Fruit fly (Drosophila melanogaster) whole organism, embryonic: ENCODE results near the gene CG10587.

Source experiments
- ATbp ChIP-seq: fragments of 200-800 bp; sonication (Bioruptor generic); optimal IDR thresholded peaks from 2 replicates; lab custom pipeline; 2017; ENCODE audit warnings: missing biosample characterization, mild to moderate bottlenecking, missing genetic modification characterization, missing genetic modification reagents
- Antp ChIP-seq: fragments of 200-800 bp; sonication (Bioruptor generic); optimal IDR thresholded peaks from 3 replicates; lab custom pipeline; 2016; ENCODE audit warnings: missing biosample characterization, missing genetic modification characterization
- Atf-2 ChIP-seq: fragments of 200-800 bp; sonication (Bioruptor generic); optimal IDR thresholded peaks from 2 replicates; lab custom pipeline; 2016; ENCODE audit warnings: missing biosample characterization, missing genetic modification characterization
- Blimp-1 ChIP-seq: fragments of 200-800 bp; sonication (Bioruptor generic); optimal IDR thresholded peaks from 3 replicates; lab custom pipeline; 2018; ENCODE audit warnings: missing biosample characterization, missing genetic modification characterization, mild to moderate bottlenecking, moderate library complexity, missing genetic modification reagents
- CG10267 ChIP-seq: fragments of 200-800 bp; sonication (Bioruptor generic); optimal IDR thresholded peaks from 2 replicates; lab custom pipeline; 2018; ENCODE audit warnings: missing biosample characterization, mild to moderate bottlenecking, missing genetic modification characterization, moderate library complexity
- CG10565 ChIP-seq: fragments of 200-800 bp; sonication (Bioruptor generic); optimal IDR thresholded peaks from 3 replicates; lab custom pipeline; 2016; ENCODE audit warnings: missing biosample characterization, mild to moderate bottlenecking, missing genetic modification characterization
- CG11504 ChIP-seq: fragments of 200-800 bp; sonication (Bioruptor generic); optimal IDR thresholded peaks from 3 replicates; lab custom pipeline; 2019; ENCODE audit warnings: missing biosample characterization, mild to moderate bottlenecking, missing genetic modification characterization, moderate library complexity
- CG12942 ChIP-seq: fragments of 200-800 bp; sonication (Bioruptor generic); optimal IDR thresholded peaks from 3 replicates; lab custom pipeline; 2016; ENCODE audit warnings: missing biosample characterization, missing genetic modification characterization
- CG13894 ChIP-seq: fragments of 200-800 bp; sonication (Bioruptor generic); optimal IDR thresholded peaks from 3 replicates; lab custom pipeline; 2018; ENCODE audit warnings: missing biosample characterization, mild to moderate bottlenecking, missing genetic modification characterization, moderate library complexity
- CG14710 ChIP-seq: fragments of 200-800 bp; sonication (Bioruptor generic); optimal IDR thresholded peaks from 3 replicates; lab custom pipeline; 2019; ENCODE audit warnings: missing biosample characterization, mild to moderate bottlenecking, missing genetic modification characterization, moderate library complexity
- CG16815 ChIP-seq: fragments of 200-800 bp; sonication (Bioruptor generic); optimal IDR thresholded peaks from 3 replicates; lab custom pipeline; 2017; ENCODE audit warnings: missing biosample characterization, mild to moderate bottlenecking, missing genetic modification characterization
- CG17359 ChIP-seq: fragments of 200-800 bp; sonication (Bioruptor generic); optimal IDR thresholded peaks from 3 replicates; lab custom pipeline; 2018; ENCODE audit warnings: missing biosample characterization, mild to moderate bottlenecking, missing genetic modification characterization, moderate library complexity
- CG17385 ChIP-seq: fragments of 200-800 bp; sonication (Bioruptor generic); optimal IDR thresholded peaks from 3 replicates; lab custom pipeline; 2018; ENCODE audit warnings: missing biosample characterization, mild to moderate bottlenecking, missing genetic modification characterization
- CG17829 ChIP-seq: fragments of 200-800 bp; optimal IDR thresholded peaks from 2 replicates; lab custom pipeline; 2019; ENCODE audit warnings: missing biosample characterization, mild to moderate bottlenecking, missing genetic modification characterization, moderate library complexity
- CG2199 ChIP-seq: fragments of 200-800 bp; sonication (Bioruptor generic); IDR thresholded peaks from 3 replicates; pipeline ENCODE4 v1.3.6; 2022; ENCODE audit warnings: missing biosample characterization, missing genetic modification characterization
- CG2712 ChIP-seq: fragments of 200-800 bp; optimal IDR thresholded peaks from 3 replicates; lab custom pipeline; 2019; ENCODE audit warnings: missing biosample characterization, mild to moderate bottlenecking, missing genetic modification characterization, moderate library complexity
- CG2889 ChIP-seq: fragments of 200-800 bp; sonication (Bioruptor generic); IDR thresholded peaks from 3 replicates; pipeline ENCODE4 v1.3.6; 2022; ENCODE audit warnings: missing biosample characterization, missing genetic modification characterization
- CG30403 ChIP-seq: fragments of 200-800 bp; sonication (Bioruptor generic); optimal IDR thresholded peaks from 3 replicates; lab custom pipeline; 2016; ENCODE audit warnings: missing biosample characterization, missing genetic modification characterization
- CG30431 ChIP-seq: fragments of 200-800 bp; sonication (Bioruptor generic); optimal IDR thresholded peaks from 2 replicates; lab custom pipeline; 2017; ENCODE audit warnings: missing biosample characterization, missing genetic modification characterization
- CG3407 ChIP-seq: fragments of 200-800 bp; sonication (Bioruptor generic); optimal IDR thresholded peaks from 2 replicates; lab custom pipeline; 2018; ENCODE audit warnings: missing biosample characterization, mild to moderate bottlenecking, missing genetic modification characterization
- CG4424 ChIP-seq: fragments of 200-800 bp; sonication (Bioruptor generic); optimal IDR thresholded peaks from 3 replicates; lab custom pipeline; 2016; ENCODE audit warnings: missing biosample characterization, missing genetic modification characterization
- CG4820 ChIP-seq: fragments of 200-800 bp; sonication (Bioruptor generic); optimal IDR thresholded peaks from 3 replicates; lab custom pipeline; 2016; ENCODE audit warnings: missing biosample characterization, missing genetic modification characterization
- CG7745 ChIP-seq: fragments of 200-800 bp; sonication (Bioruptor generic); optimal IDR thresholded peaks from 2 replicates; lab custom pipeline; 2018; ENCODE audit warnings: missing biosample characterization, mild to moderate bottlenecking, missing genetic modification characterization, moderate library complexity
- CG8281 ChIP-seq: fragments of 200-800 bp; sonication (Bioruptor generic); optimal IDR thresholded peaks from 2 replicates; lab custom pipeline; 2018; ENCODE audit warnings: missing biosample characterization, mild to moderate bottlenecking, missing genetic modification characterization, moderate library complexity
- CG8359 ChIP-seq: fragments of 200-800 bp; sonication (Bioruptor generic); optimal IDR thresholded peaks from 2 replicates; lab custom pipeline; 2017; ENCODE audit warnings: missing biosample characterization, mild to moderate bottlenecking, missing genetic modification characterization, borderline replicate concordance
- CG9609 ChIP-seq: fragments of 200-800 bp; sonication (Bioruptor generic); optimal IDR thresholded peaks from 3 replicates; lab custom pipeline; 2016; ENCODE audit warnings: missing biosample characterization, missing genetic modification characterization
- D ChIP-seq, 2 experiments: fragments of 200-800 bp in 1 of 2; fragments of >200 bp in 1 of 2; sonication (Bioruptor generic) in 1 of 2; optimal IDR thresholded peaks; 2 replicates in 1 of 2; 3 replicates in 1 of 2; lab custom pipeline; 2017; ENCODE audit warnings: mild to moderate bottlenecking in 1 of 2, missing biosample characterization in 1 of 2, missing genetic modification characterization in 1 of 2, missing genetic modification reagents in 1 of 2
- D19B ChIP-seq: fragments of 200-800 bp; sonication (Bioruptor generic); optimal IDR thresholded peaks from 2 replicates; lab custom pipeline; 2017; ENCODE audit warnings: missing biosample characterization, mild to moderate bottlenecking, missing genetic modification characterization
- Deaf1 ChIP-seq: fragments of 200-800 bp; optimal IDR thresholded peaks from 3 replicates; lab custom pipeline; 2019; ENCODE audit warnings: missing biosample characterization, mild to moderate bottlenecking, missing genetic modification characterization, moderate library complexity
- Drgx ChIP-seq: fragments of 200-800 bp; sonication (Bioruptor generic); IDR thresholded peaks from 2 replicates; pipeline ENCODE4 v1.3.6; 2022; ENCODE audit warnings: missing biosample characterization, missing genetic modification characterization
- Hey ChIP-seq: fragments of 200-800 bp; sonication (Bioruptor generic); optimal IDR thresholded peaks from 3 replicates; lab custom pipeline; 2018; ENCODE audit warnings: missing biosample characterization, mild to moderate bottlenecking, missing genetic modification characterization
- Hr3 ChIP-seq: fragments of 200-800 bp; sonication (Bioruptor generic); optimal IDR thresholded peaks from 3 replicates; lab custom pipeline; 2016; ENCODE audit warnings: missing biosample characterization, missing genetic modification characterization
- Neu2 ChIP-seq: fragments of 200-800 bp; sonication (Bioruptor generic); optimal IDR thresholded peaks from 3 replicates; lab custom pipeline; 2016; ENCODE audit warnings: missing biosample characterization, missing genetic modification characterization, borderline replicate concordance
- Tbp ChIP-seq: fragments of >200 bp; optimal IDR thresholded peaks from 2 replicates; lab custom pipeline; 2018; ENCODE audit warnings: missing biosample characterization, missing genetic modification characterization
- az2 ChIP-seq: fragments of 200-800 bp; sonication (Bioruptor generic); optimal IDR thresholded peaks from 3 replicates; lab custom pipeline; 2016; ENCODE audit warnings: missing biosample characterization, missing genetic modification characterization
- btn ChIP-seq: fragments of 200-800 bp; sonication (Bioruptor generic); optimal IDR thresholded peaks from 2 replicates; lab custom pipeline; 2016; ENCODE audit warnings: missing biosample characterization, missing genetic modification characterization
- ci ChIP-seq: fragments of 200-800 bp; sonication (Bioruptor generic); IDR thresholded peaks from 3 replicates; pipeline ENCODE4 v1.3.6; 2022; ENCODE audit warnings: missing biosample characterization, missing genetic modification characterization
- dmrt11E ChIP-seq: fragments of 200-800 bp; sonication (Bioruptor generic); optimal IDR thresholded peaks from 3 replicates; lab custom pipeline; 2018; ENCODE audit warnings: missing biosample characterization, mild to moderate bottlenecking, missing genetic modification characterization, moderate library complexity
- fd96Cb ChIP-seq: fragments of 200-800 bp; sonication (Bioruptor generic); optimal IDR thresholded peaks from 2 replicates; lab custom pipeline; 2018; ENCODE audit warnings: missing biosample characterization, mild to moderate bottlenecking, missing genetic modification characterization, moderate library complexity
- grau ChIP-seq: fragments of 200-800 bp; optimal IDR thresholded peaks from 3 replicates; lab custom pipeline; 2019; ENCODE audit warnings: missing biosample characterization, mild to moderate bottlenecking, missing genetic modification characterization, moderate library complexity
- ken ChIP-seq: fragments of 200-800 bp; sonication (Bioruptor generic); IDR thresholded peaks from 3 replicates; pipeline ENCODE4 v1.3.6; 2022; ENCODE audit warnings: missing biosample characterization, missing genetic modification characterization
- lola ChIP-seq, 3 experiments: fragments of >200 bp in 2 of 3; fragments of 200-800 bp in 1 of 3; sonication (Bioruptor generic) in 1 of 3; optimal IDR thresholded peaks; 2 replicates each; lab custom pipeline; 2017 to 2019; ENCODE audit warnings: missing biosample characterization in 3 of 3, missing genetic modification characterization in 3 of 3, mild to moderate bottlenecking in 1 of 3, moderate library complexity in 1 of 3
- nerfin-1 ChIP-seq: fragments of 200-800 bp; sonication (Bioruptor generic); optimal IDR thresholded peaks from 3 replicates; lab custom pipeline; 2019; ENCODE audit warnings: missing biosample characterization, mild to moderate bottlenecking, missing genetic modification characterization, moderate library complexity
- odd ChIP-seq: fragments of 200-800 bp; sonication (Bioruptor generic); optimal IDR thresholded peaks from 2 replicates; lab custom pipeline; 2017; ENCODE audit warnings: missing biosample characterization, mild to moderate bottlenecking, missing genetic modification characterization
- run ChIP-seq: fragments of 200-800 bp; sonication (Bioruptor generic); optimal IDR thresholded peaks from 3 replicates; lab custom pipeline; 2018; ENCODE audit warnings: missing biosample characterization, mild to moderate bottlenecking, missing genetic modification characterization
- sens ChIP-seq: fragments of 200-800 bp; sonication (Bioruptor generic); peaks from one replicate; lab custom pipeline; 2016; ENCODE audit warnings: missing biosample characterization, missing genetic modification characterization
- tio ChIP-seq: fragments of 200-800 bp; sonication (Bioruptor generic); optimal IDR thresholded peaks from 2 replicates; lab custom pipeline; 2017; ENCODE audit warnings: missing biosample characterization, missing genetic modification characterization, inconsistent platforms
- twi ChIP-seq: fragments of 200-800 bp; optimal IDR thresholded peaks from 2 replicates; lab custom pipeline; 2019; ENCODE audit warnings: missing biosample characterization, mild to moderate bottlenecking, missing genetic modification characterization, moderate library complexity

CG10587 gene

DNA sequence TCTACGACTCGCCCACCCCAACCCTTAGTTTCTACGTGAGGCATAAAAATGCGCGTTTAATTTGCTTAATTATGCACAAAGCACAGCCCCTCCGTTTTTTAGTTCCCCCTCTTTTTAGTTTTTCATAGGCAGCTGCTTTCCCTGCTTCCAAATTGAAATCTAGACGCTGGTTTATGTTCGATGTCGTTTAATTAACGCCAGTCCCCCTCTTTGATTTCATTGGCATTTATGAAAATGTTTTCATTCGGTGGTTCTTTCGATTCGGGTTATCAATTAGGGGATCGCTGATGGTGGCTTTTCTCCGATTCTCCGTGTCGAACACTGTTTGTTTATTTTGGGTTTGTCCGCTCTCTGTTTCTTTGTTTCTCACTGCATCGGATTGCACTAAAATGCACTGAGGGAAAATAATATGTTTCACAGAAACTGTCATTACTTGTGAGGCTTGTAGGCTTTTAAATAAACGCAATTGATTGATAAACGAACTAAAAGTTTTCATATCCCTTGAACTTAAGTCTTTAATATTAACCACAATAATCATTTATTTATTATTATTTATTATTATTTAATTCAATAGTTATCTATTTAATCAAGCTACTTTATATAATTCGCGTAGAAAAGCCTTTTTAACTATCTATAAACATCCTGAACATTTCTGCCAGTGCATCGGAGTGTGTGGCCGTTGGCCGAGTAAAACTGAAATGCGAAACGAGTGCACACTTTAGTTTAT is 32.1 kb downstream of the CG10587 start (continued):
- TF ChIP-seq CG4424 (GFP tag; lab: Kevin White, UChicago) (peak; percentile 39), run (peak; percentile 9), D (optimal IDR thresholded peaks at IDR 0.05; lab: Kevin White, UChicago) (no peak), D (GFP tag; optimal IDR thresholded peaks at IDR 0.05; lab: Kevin White, UChicago) (peak; percentile 71), CG16815 (GFP tag; lab: Kevin White, UChicago) (peak; percentile 8), Tbp (GFP tag; lab: Kevin White, UChicago) (no peak), sens (GFP tag; lab: Kevin White, UChicago) (peak; percentile 83), tio (GFP tag; lab: Kevin White, UChicago) (peak; percentile 22), CG17359 (peak; percentile 52), CG2199 (GFP tag; lab: Robert Waterston, UW) (no peak), az2 (peak; percentile 50), CG9609 (GFP tag; lab: Kevin White, UChicago) (no peak), CG10565 (no peak), dmrt11E (tag; lab: Kevin White, UChicago) (peak; percentile 82), Hr3 (GFP tag; lab: Kevin White, UChicago) (peak; percentile 31), nerfin-1 (tag; lab: Kevin White, UChicago) (peak; percentile 42), CG7745 (tag; lab: Kevin White, UChicago) (peak; percentile 63), odd (GFP tag; lab: Kevin White, UChicago) (no peak), twi (peak; percentile 37), Antp (GFP tag; lab: Kevin White, UChicago) (no peak), CG17829 (tag; lab: Kevin White, UChicago) (peak; percentile 62), CG4820 (GFP tag; lab: Kevin White, UChicago) (no peak), CG17385 (GFP tag; lab: Kevin White, UChicago) (peak; percentile 31), Neu2 (GFP tag; lab: Kevin White, UChicago) (no peak), CG30431 (GFP tag; lab: Kevin White, UChicago) (peak; percentile 17), grau (tag; lab: Kevin White, UChicago) (peak; percentile 55), ci (GFP tag; lab: Robert Waterston, UW) (no peak), fd96Cb (peak; percentile 61), lola (GFP tag; optimal IDR thresholded peaks at IDR 0.05; lab: Kevin White, UChicago) (peak in 1 of 3 experiments; percentile 76), CG2889 (GFP tag; lab: Robert Waterston, UW) (no peak), CG11504 (tag; lab: Kevin White, UChicago) (peak; percentile 72), CG14710 (tag; lab: Kevin White, UChicago) (peak; percentile 76), D19B (GFP tag; lab: Kevin White, UChicago) (no peak), Hey (no peak), CG10267 (tag; lab: Kevin White, UChicago) (peak; percentile 68), CG12942 (GFP tag; lab: Kevin White, UChicago) (no peak), CG8281 (no peak), CG8359 (peak; percentile 47), btn (GFP tag; lab: Kevin White, UChicago) (no peak), CG2712 (tag; lab: Kevin White, UChicago) (peak; percentile 83), CG13894 (tag; lab: Kevin White, UChicago) (no peak), CG3407 (GFP tag; lab: Kevin White, UChicago) (peak; percentile 58), Atf-2 (no peak), ATbp (GFP tag; lab: Kevin White, UChicago) (peak; percentile 61), Deaf1 (tag; lab: Kevin White, UChicago) (peak; percentile 10), Blimp-1 (GFP tag; lab: Kevin White, UChicago) (peak; percentile 74), ken (GFP tag; lab: Robert Waterston, UW) (no peak), Drgx (GFP tag; lab: Robert Waterston, UW) (peak; percentile 72), CG30403 (GFP tag; lab: Kevin White, UChicago) (peak; percentile 21)
